Fruit fly (Drosophila melanogaster) whole organism: Measurements from ENCODE around the gene ed.

ENCODE experiments used
- CG8478 ChIP-seq: fragments of >200 bp; optimal IDR thresholded peaks from 2 replicates; lab custom pipeline; 2018; ENCODE audit warnings: inconsistent platforms
- Dll ChIP-seq: fragments of >200 bp; optimal IDR thresholded peaks from 2 replicates; lab custom pipeline; 2017
- EcR ChIP-seq, 2 experiments: fragments of >200 bp; optimal IDR thresholded peaks; 2 replicates each; lab custom pipeline; 2017; ENCODE audit warnings: missing biosample characterization in 2 of 2, missing genetic modification characterization in 2 of 2, missing genetic modification reagents in 2 of 2
- pan ChIP-seq: fragments of >200 bp; optimal IDR thresholded peaks from 2 replicates; lab custom pipeline; 2017
- psq ChIP-seq: fragments of >200 bp; optimal IDR thresholded peaks from 2 replicates; lab custom pipeline; 2017
- usp ChIP-seq: fragments of >200 bp; optimal IDR thresholded peaks from 2 replicates; lab custom pipeline; 2017; ENCODE audit warnings: missing biosample characterization, missing genetic modification characterization, mixed read lengths

The ed gene

dm6 chr2L:4118983-4119670, 88.0 kb downstream of the ed start:
- TF ChIP-seq usp, result no peak

- TF ChIP-seq Dll (lab: Kevin White, UChicago), result no peak
- TF ChIP-seq EcR (GFP tag; optimal IDR thresholded peaks at IDR 0.05; lab: Kevin White, UChicago), result no peak
- TF ChIP-seq pan, result no peak
- TF ChIP-seq psq (lab: Kevin White, UChicago), result no peak
- TF ChIP-seq usp, result no peak
- TF ChIP-seq CG8478 (lab: Kevin White, UChicago), result no peak
Observed at dm6 chr2L:4120043-4120442, 88.9 kb downstream of the ed start, which contains the start of gene Sr-CIII. Gene Sr-CIII (plus strand): TSS chr2L:4120343.

dm6 chr2L:4121402-4121801, 90.2 kb downstream of the ed start, which contains the start of gene Sr-CI:
Gene Sr-CI (plus strand): TSS chr2L:4121702.
- TF ChIP-seq psq (lab: Kevin White, UChicago), result no peak
- TF ChIP-seq pan, result no peak
- no peak for TF ChIP-seq Dll (lab: Kevin White, UChicago)
- TF ChIP-seq CG8478 (lab: Kevin White, UChicago), result no peak
- TF ChIP-seq usp, result no peak
- no peak for TF ChIP-seq EcR (GFP tag; optimal IDR thresholded peaks at IDR 0.05; lab: Kevin White, UChicago)

- TF ChIP-seq EcR (GFP tag; optimal IDR thresholded peaks at IDR 0.05; lab: Kevin White, UChicago) (no peak), CG8478 (lab: Kevin White, UChicago) (no peak), Dll (lab: Kevin White, UChicago) (no peak), usp (no peak), psq (lab: Kevin White, UChicago) (no peak), pan (no peak)
Observed at dm6 chr2L:4123050-4123449, 91.9 kb downstream of the ed start.

DNA sequence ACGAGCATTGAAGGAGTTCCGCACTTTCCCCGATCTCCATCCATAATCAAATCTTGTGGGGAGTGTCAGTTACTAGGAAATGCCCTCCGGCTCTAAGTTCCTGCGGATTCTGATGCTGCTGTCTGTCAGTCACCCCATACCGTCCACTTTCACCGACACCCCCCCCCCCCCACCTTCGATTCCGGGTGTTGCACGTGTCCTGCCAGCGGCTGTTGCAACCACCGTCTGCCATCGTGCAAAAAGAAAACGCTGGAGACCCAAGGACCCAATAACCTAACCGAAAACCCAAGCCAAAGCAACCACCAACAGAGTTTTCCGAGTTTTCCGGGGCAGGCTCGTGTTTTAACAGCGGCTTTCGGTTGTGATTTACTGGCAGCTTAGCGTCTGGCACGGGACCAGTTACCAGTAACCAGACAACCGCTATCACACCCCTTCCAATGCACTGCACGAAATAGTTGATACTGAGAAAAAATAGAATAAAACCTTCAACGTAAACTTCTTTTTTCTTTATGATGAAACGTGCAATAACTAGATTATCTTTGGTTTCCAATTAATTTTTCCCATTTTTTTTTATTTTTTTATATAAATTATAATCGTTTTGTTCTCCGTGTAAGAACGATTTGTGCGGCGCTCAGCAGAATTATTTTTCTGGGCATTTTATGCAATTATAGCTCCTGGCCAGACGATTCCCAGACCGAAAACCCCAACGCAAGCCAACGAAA, 93.6 kb downstream of the ed start:
- TF ChIP-seq pan, result no peak
- no peak for TF ChIP-seq usp
- no peak for TF ChIP-seq CG8478 (lab: Kevin White, UChicago)
- no peak for TF ChIP-seq EcR (GFP tag; optimal IDR thresholded peaks at IDR 0.05; lab: Kevin White, UChicago)
- no peak for TF ChIP-seq psq (lab: Kevin White, UChicago)
- no peak for TF ChIP-seq Dll (lab: Kevin White, UChicago)

DNA sequence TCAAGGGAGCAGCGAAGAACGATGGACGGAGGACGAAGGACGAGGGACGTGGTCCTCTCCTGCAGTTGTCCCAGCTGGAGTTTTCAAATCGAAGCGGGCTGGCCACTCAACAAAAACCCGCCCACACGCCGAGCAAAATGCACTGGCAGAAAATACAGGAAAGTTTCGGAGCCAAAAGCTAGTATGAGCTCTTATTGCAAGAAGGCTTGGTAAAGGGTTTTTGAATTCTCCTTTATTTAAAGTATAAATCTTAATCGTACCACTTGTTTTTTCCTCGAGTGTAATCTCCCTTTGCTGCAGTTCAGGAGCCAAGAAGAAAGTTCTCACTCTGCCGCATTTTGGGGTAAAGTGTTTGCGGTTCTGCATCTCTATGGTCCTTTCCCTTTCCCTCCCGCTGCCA, 97.7 kb downstream of the ed start:
- TF ChIP-seq EcR (GFP tag; optimal IDR thresholded peaks at IDR 0.05; lab: Kevin White, UChicago) (no peak), Dll (lab: Kevin White, UChicago) (no peak), usp (no peak), psq (lab: Kevin White, UChicago) (no peak), CG8478 (lab: Kevin White, UChicago) (no peak), pan (no peak)

DNA sequence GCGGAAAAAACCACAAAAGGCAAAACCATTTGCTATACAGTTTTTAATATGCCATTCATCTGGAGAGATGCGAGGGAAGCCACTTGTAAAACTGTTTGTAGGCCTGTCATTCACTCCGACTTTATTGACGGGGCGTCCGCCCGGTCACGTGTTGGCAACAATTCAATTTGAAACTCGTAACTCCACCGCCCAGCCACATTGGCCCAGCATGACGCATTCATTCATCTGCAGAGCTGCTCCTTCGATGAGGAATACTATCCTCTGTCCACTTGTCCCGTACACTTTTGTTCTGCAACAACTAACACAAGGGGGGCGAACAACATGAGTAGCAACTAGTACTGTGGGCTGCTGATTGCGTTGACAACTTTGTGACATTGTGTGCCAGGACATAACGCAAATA, 101.1 kb downstream of the ed start:
- TF ChIP-seq CG8478 (lab: Kevin White, UChicago) (no peak), psq (lab: Kevin White, UChicago) (no peak), EcR (GFP tag; optimal IDR thresholded peaks at IDR 0.05; lab: Kevin White, UChicago) (no peak), usp (no peak), pan (no peak), Dll (lab: Kevin White, UChicago) (no peak)

DNA sequence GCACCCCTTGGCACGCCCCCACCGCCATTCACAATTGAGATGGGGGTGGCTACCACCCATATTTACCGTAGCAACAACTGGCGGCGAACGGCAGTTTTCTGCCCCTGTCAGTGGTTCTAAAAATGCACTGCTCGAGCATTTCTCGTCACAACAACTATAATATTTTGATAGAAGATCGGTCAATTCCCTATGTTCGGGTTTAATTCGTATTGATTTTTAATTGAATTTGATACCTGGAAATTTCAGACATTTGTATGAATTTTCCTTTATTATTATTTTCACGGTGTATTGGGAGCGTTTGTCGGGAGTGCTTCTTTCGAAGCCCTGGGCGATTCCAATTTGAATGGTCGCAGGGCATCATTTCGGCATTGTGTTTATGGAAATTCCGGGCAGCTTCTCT, 101.9 kb downstream of the ed start:
- TF ChIP-seq usp (no peak), Dll (lab: Kevin White, UChicago) (no peak), psq (lab: Kevin White, UChicago) (no peak), CG8478 (lab: Kevin White, UChicago) (no peak), pan (no peak), EcR (GFP tag; optimal IDR thresholded peaks at IDR 0.05; lab: Kevin White, UChicago) (no peak)

- TF ChIP-seq psq (lab: Kevin White, UChicago) (no peak), pan (no peak), Dll (lab: Kevin White, UChicago) (no peak), CG8478 (lab: Kevin White, UChicago) (no peak), EcR (GFP tag; optimal IDR thresholded peaks at IDR 0.05; lab: Kevin White, UChicago) (no peak), usp (no peak)
Observed at dm6 chr2L:4133960-4134359, 102.8 kb downstream of the ed start.

dm6 chr2L:4146317-4146716, 115.1 kb downstream of the ed start:
- no peak for TF ChIP-seq Dll (lab: Kevin White, UChicago)
- TF ChIP-seq psq (lab: Kevin White, UChicago), result no peak
- TF ChIP-seq CG8478 (lab: Kevin White, UChicago), result no peak
- no peak for TF ChIP-seq usp

DNA sequence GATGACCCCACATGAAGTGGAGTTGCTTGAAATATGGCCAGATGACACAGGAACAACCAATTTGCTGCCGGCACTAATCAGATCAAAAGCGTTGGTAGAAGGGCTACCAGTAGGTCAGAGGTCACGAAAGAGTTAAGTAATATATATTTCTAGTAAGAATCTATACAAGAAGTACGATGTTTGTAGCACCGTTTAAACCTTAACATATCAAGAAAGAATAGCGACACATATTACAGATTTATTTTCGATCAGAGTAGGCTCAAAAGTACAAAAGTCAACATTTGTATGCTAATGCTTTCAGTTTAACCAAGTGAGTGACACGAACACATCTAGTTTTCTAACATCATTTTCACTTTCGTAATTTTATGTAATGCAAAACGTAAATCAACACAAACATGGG, 117.8 kb downstream of the ed start, which contains the start of gene CG2955:
TSS of gene CG2955 (plus strand) at position 301 of the 400 bp plus-strand sequence.
- TF ChIP-seq Dll (lab: Kevin White, UChicago), result no peak
